Fruit fly (Drosophila melanogaster) whole organism, embryonic: ENCODE measurements around the gene CG43845.

Source experiments
- CG12219 ChIP-seq: fragments of 200-800 bp; sonication (Bioruptor generic); optimal IDR thresholded peaks from 3 replicates; lab custom pipeline; 2018; ENCODE audit warnings: missing biosample characterization, mild to moderate bottlenecking, missing genetic modification characterization
- CG3726 ChIP-seq: fragments of 200-800 bp; sonication (Bioruptor generic); IDR thresholded peaks from 3 replicates; pipeline ENCODE4, ENCODE4 v1.3.6; 2022; ENCODE audit warnings: missing biosample characterization, missing genetic modification characterization
- CG42726 ChIP-seq: fragments of 200-800 bp; sonication (Bioruptor generic); IDR thresholded peaks from 2 replicates; pipeline ENCODE4 v1.3.6; 2022; ENCODE audit warnings: missing biosample characterization, missing genetic modification characterization; ENCODE audit not compliant: partially characterized antibody
- CG43689 ChIP-seq: fragments of 200-800 bp; sonication (Bioruptor generic); IDR thresholded peaks from 2 replicates; pipeline ENCODE4 v1.3.6; 2022; ENCODE audit warnings: missing biosample characterization, missing genetic modification characterization
- CG9437 ChIP-seq: fragments of 200-800 bp; sonication (Bioruptor generic); optimal IDR thresholded peaks from 2 replicates; lab custom pipeline; 2018; ENCODE audit warnings: missing biosample characterization, mild to moderate bottlenecking, missing genetic modification characterization
- Dek ChIP-seq: fragments of 200-800 bp; sonication (Bioruptor generic); optimal IDR thresholded peaks from 3 replicates; lab custom pipeline; 2019; ENCODE audit warnings: missing biosample characterization, mild to moderate bottlenecking, missing genetic modification characterization, moderate library complexity
- NC2β ChIP-seq: fragments of 200-800 bp; sonication (Bioruptor generic); optimal IDR thresholded peaks from 2 replicates; lab custom pipeline; 2016; ENCODE audit warnings: missing biosample characterization, missing genetic modification characterization
- da ChIP-seq: fragments of 200-800 bp; sonication (Bioruptor generic); optimal IDR thresholded peaks from 2 replicates; lab custom pipeline; 2016; ENCODE audit warnings: missing biosample characterization, missing genetic modification characterization
- dati ChIP-seq: fragments of 200-800 bp; sonication (Bioruptor generic); IDR thresholded peaks from 2 replicates; pipeline ENCODE4 v1.3.6; 2022; ENCODE audit warnings: missing biosample characterization, missing genetic modification characterization
- hbn ChIP-seq: fragments of 200-800 bp; sonication (Bioruptor generic); IDR thresholded peaks from 2 replicates; pipeline ENCODE4 v1.3.6; 2022; ENCODE audit warnings: missing biosample characterization, missing genetic modification characterization; ENCODE audit not compliant: partially characterized antibody
- ro ChIP-seq: fragments of 200-800 bp; sonication (Bioruptor generic); IDR thresholded peaks from 2 replicates; pipeline ENCODE4 v1.3.6; 2022; ENCODE audit warnings: missing biosample characterization, missing genetic modification characterization
- schlank ChIP-seq: fragments of 200-800 bp; sonication (Bioruptor generic); optimal IDR thresholded peaks from 2 replicates; lab custom pipeline; 2018; ENCODE audit warnings: missing biosample characterization, mild to moderate bottlenecking, missing genetic modification characterization
- sob ChIP-seq: fragments of 200-800 bp; sonication (Bioruptor generic); IDR thresholded peaks from 2 replicates; pipeline ENCODE4 v1.3.6; 2022; ENCODE audit warnings: missing biosample characterization, missing genetic modification characterization
- z ChIP-seq: fragments of 200-800 bp; sonication (Bioruptor generic); IDR thresholded peaks from 3 replicates; pipeline ENCODE4 v1.3.6; 2022; ENCODE audit warnings: missing biosample characterization, missing genetic modification characterization

DNA sequence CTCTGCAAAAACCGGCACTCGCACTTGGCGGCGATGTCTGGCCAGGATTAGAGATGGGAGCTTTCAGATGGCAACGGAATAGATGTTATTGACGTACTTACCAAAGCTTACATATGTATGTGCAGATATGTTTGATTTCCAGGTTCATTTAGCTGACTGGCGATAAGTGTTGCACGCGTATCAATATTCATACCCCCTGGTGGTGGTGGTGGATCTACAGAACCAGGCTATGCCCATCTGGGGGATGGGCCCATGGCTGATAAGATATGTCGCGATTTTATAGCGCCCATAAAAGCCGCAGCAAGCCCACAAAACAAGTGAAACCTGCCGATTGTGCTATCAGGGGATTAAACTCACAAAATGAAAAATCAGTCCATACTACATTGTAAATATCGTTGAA, 48.8 kb upstream of the CG43845 start:
- TF ChIP-seq sob (GFP tag; lab: Robert Waterston, UW) (no peak), CG3726 (no peak), dati (GFP tag; lab: Robert Waterston, UW) (no peak), CG43689 (GFP tag; lab: Robert Waterston, UW) (no peak), NC2β (no peak), schlank (tag; lab: Kevin White, UChicago) (no peak), ro (no peak), Dek (tag; lab: Kevin White, UChicago) (no peak), z (no peak), CG42726 (GFP tag; lab: Robert Waterston, UW) (no peak), hbn (GFP tag; lab: Robert Waterston, UW) (no peak), da (GFP tag; lab: Kevin White, UChicago) (no peak), CG9437 (GFP tag; lab: Kevin White, UChicago) (no peak), CG12219 (no peak)
